Fruit fly (Drosophila melanogaster) whole organism, embryonic: ENCODE results near the gene Ankrd49.
A peak's percentile ranks its signal among the peaks of the same experiment; 100 is the strongest.

Experiments used
- Ada2b ChIP-seq: fragments of 200-800 bp; sonication (Bioruptor generic); IDR thresholded peaks from 2 replicates; pipeline ENCODE4 v1.3.6; 2022; ENCODE audit warnings: missing biosample characterization, missing genetic modification characterization
- Aef1 ChIP-seq: fragments of 200-800 bp; sonication (Bioruptor generic); IDR thresholded peaks from 3 replicates; pipeline ENCODE4 v1.3.6; 2022; ENCODE audit warnings: missing biosample characterization, missing genetic modification characterization
- Atf3 ChIP-seq: fragments of 200-800 bp; sonication (Bioruptor generic); optimal IDR thresholded peaks from 3 replicates; lab custom pipeline; 2016; ENCODE audit warnings: missing biosample characterization, missing genetic modification characterization
- BEAF-32 ChIP-seq: fragments of 200-800 bp; sonication (Bioruptor generic); optimal IDR thresholded peaks from 3 replicates; lab custom pipeline; 2017; ENCODE audit warnings: missing biosample characterization, missing genetic modification characterization, mild to moderate bottlenecking, moderate library complexity, missing genetic modification reagents
- Blimp-1 ChIP-seq: fragments of 200-800 bp; sonication (Bioruptor generic); optimal IDR thresholded peaks from 3 replicates; lab custom pipeline; 2018; ENCODE audit warnings: missing biosample characterization, missing genetic modification characterization, mild to moderate bottlenecking, moderate library complexity, missing genetic modification reagents
- CG10209 ChIP-seq: fragments of 200-800 bp; sonication (Bioruptor generic); optimal IDR thresholded peaks from 3 replicates; lab custom pipeline; 2017; ENCODE audit warnings: missing biosample characterization, mild to moderate bottlenecking, missing genetic modification characterization, missing genetic modification reagents
- CG10274 ChIP-seq: fragments of 200-800 bp; sonication (Bioruptor generic); optimal IDR thresholded peaks from 3 replicates; lab custom pipeline; 2017; ENCODE audit warnings: missing biosample characterization, mild to moderate bottlenecking, missing genetic modification characterization
- CG11504 ChIP-seq: fragments of 200-800 bp; sonication (Bioruptor generic); optimal IDR thresholded peaks from 3 replicates; lab custom pipeline; 2019; ENCODE audit warnings: missing biosample characterization, mild to moderate bottlenecking, missing genetic modification characterization, moderate library complexity
- CG12236 ChIP-seq: fragments of 200-800 bp; sonication (Bioruptor generic); optimal IDR thresholded peaks from 2 replicates; lab custom pipeline; 2016; ENCODE audit warnings: missing biosample characterization, missing genetic modification characterization
- CG14441 ChIP-seq: fragments of 200-800 bp; sonication (Bioruptor generic); IDR thresholded peaks from 2 replicates; pipeline ENCODE4 v1.3.6; 2022; ENCODE audit warnings: missing biosample characterization, missing genetic modification characterization
- CG14667 ChIP-seq: fragments of 200-800 bp; sonication (Bioruptor generic); IDR thresholded peaks from 2 replicates; pipeline ENCODE4 v1.3.6; 2022; ENCODE audit warnings: missing biosample characterization, missing genetic modification characterization
- CG17328 ChIP-seq: fragments of 200-800 bp; sonication (Bioruptor generic); IDR thresholded peaks from 2 replicates; pipeline ENCODE4 v1.3.6; 2022; ENCODE audit warnings: missing biosample characterization, missing genetic modification characterization
- CG1792 ChIP-seq: fragments of 200-800 bp; sonication (Bioruptor generic); optimal IDR thresholded peaks from 2 replicates; lab custom pipeline; 2016; ENCODE audit warnings: missing biosample characterization, missing genetic modification characterization
- CG18476 ChIP-seq: fragments of 200-800 bp; sonication (Bioruptor generic); optimal IDR thresholded peaks from 2 replicates; lab custom pipeline; 2016; ENCODE audit warnings: missing biosample characterization, mild to moderate bottlenecking, missing genetic modification characterization
- CG3065 ChIP-seq: fragments of 200-800 bp; sonication (Bioruptor generic); optimal IDR thresholded peaks from 2 replicates; lab custom pipeline; 2016; ENCODE audit warnings: missing biosample characterization, missing genetic modification characterization
- CG31441 ChIP-seq: fragments of 200-800 bp; sonication (Bioruptor generic); IDR thresholded peaks from 2 replicates; pipeline ENCODE4 v1.3.6; 2022; ENCODE audit warnings: missing biosample characterization, missing genetic modification characterization
- CG32772 ChIP-seq: fragments of 200-800 bp; sonication (Bioruptor generic); IDR thresholded peaks from 2 replicates; pipeline ENCODE4 v1.3.6; 2022; ENCODE audit warnings: missing biosample characterization, missing genetic modification characterization
- CG34224 ChIP-seq: fragments of 200-800 bp; sonication (Bioruptor generic); IDR thresholded peaks from 3 replicates; pipeline ENCODE4 v1.3.6; 2022; ENCODE audit warnings: missing biosample characterization, missing genetic modification characterization; ENCODE audit not compliant: partially characterized antibody
- CG3847 ChIP-seq: fragments of 200-800 bp; sonication (Bioruptor generic); IDR thresholded peaks from 2 replicates; pipeline ENCODE4 v1.3.6; 2022; ENCODE audit warnings: missing biosample characterization, missing genetic modification characterization
- CG6175 ChIP-seq: fragments of 200-800 bp; sonication (Bioruptor generic); IDR thresholded peaks from 3 replicates; pipeline ENCODE4 v1.3.6; 2022; ENCODE audit warnings: missing biosample characterization, missing genetic modification characterization
- CG6254 ChIP-seq: fragments of 200-800 bp; sonication (Bioruptor generic); optimal IDR thresholded peaks from 3 replicates; lab custom pipeline; 2017; ENCODE audit warnings: mild to moderate bottlenecking, missing biosample characterization, missing genetic modification reagents, missing genetic modification characterization
- CG8765 ChIP-seq: fragments of 200-800 bp; sonication (Bioruptor generic); IDR thresholded peaks from 2 replicates; pipeline ENCODE4 v1.3.6; 2022; ENCODE audit warnings: missing biosample characterization, missing genetic modification characterization
- CG8944 ChIP-seq: fragments of 200-800 bp; sonication (Bioruptor generic); optimal IDR thresholded peaks from 3 replicates; lab custom pipeline; 2016; ENCODE audit warnings: missing biosample characterization, missing genetic modification characterization
- CG9876 ChIP-seq: fragments of 200-800 bp; sonication (Bioruptor generic); optimal IDR thresholded peaks from 2 replicates; lab custom pipeline; 2016; ENCODE audit warnings: missing biosample characterization, missing genetic modification characterization
- Deaf1 ChIP-seq: fragments of 200-800 bp; optimal IDR thresholded peaks from 3 replicates; lab custom pipeline; 2019; ENCODE audit warnings: missing biosample characterization, mild to moderate bottlenecking, missing genetic modification characterization, moderate library complexity
- Ets65A ChIP-seq: fragments of 200-800 bp; sonication (Bioruptor generic); peaks from one replicate; lab custom pipeline; 2016; ENCODE audit warnings: missing biosample characterization, missing genetic modification characterization
- Gsc ChIP-seq: fragments of 200-800 bp; sonication (Bioruptor generic); IDR thresholded peaks from 2 replicates; pipeline ENCODE4 v1.3.6; 2022; ENCODE audit warnings: missing biosample characterization, missing genetic modification characterization
- Hr3 ChIP-seq: fragments of 200-800 bp; sonication (Bioruptor generic); optimal IDR thresholded peaks from 3 replicates; lab custom pipeline; 2016; ENCODE audit warnings: missing biosample characterization, missing genetic modification characterization
- Jarid2 ChIP-seq: fragments of 200-800 bp; sonication (Bioruptor generic); optimal IDR thresholded peaks from 3 replicates; lab custom pipeline; 2017; ENCODE audit warnings: mild to moderate bottlenecking, missing biosample characterization, missing genetic modification reagents, missing genetic modification characterization
- NFAT ChIP-seq: fragments of 200-800 bp; sonication (Bioruptor generic); IDR thresholded peaks from 2 replicates; pipeline ENCODE4 v1.3.6; 2022; ENCODE audit warnings: missing biosample characterization, missing genetic modification characterization
- Pdp1 ChIP-seq, 2 experiments: fragments of 200-800 bp; sonication (Bioruptor generic); optimal IDR thresholded peaks; 3 replicates each; lab custom pipeline; 2016; ENCODE audit warnings: missing biosample characterization in 2 of 2, missing genetic modification characterization in 2 of 2, mild to moderate bottlenecking in 1 of 2, moderate library complexity in 1 of 2
- Sox100B ChIP-seq: fragments of 200-800 bp; sonication (Bioruptor generic); optimal IDR thresholded peaks from 3 replicates; lab custom pipeline; 2018; ENCODE audit warnings: missing biosample characterization, mild to moderate bottlenecking, missing genetic modification characterization
- cwo ChIP-seq: fragments of 200-800 bp; sonication (Bioruptor generic); optimal IDR thresholded peaks from 3 replicates; lab custom pipeline; 2017; ENCODE audit warnings: missing biosample characterization, missing genetic modification characterization, mild to moderate bottlenecking, moderate library complexity, missing genetic modification reagents
- dati ChIP-seq: fragments of 200-800 bp; sonication (Bioruptor generic); IDR thresholded peaks from 2 replicates; pipeline ENCODE4 v1.3.6; 2022; ENCODE audit warnings: missing biosample characterization, missing genetic modification characterization
- grau ChIP-seq: fragments of 200-800 bp; optimal IDR thresholded peaks from 3 replicates; lab custom pipeline; 2019; ENCODE audit warnings: missing biosample characterization, mild to moderate bottlenecking, missing genetic modification characterization, moderate library complexity
- gt ChIP-seq: fragments of 200-800 bp; sonication (Bioruptor generic); IDR thresholded peaks from 2 replicates; pipeline ENCODE4 v1.3.6; 2022; ENCODE audit warnings: missing biosample characterization, missing genetic modification characterization
- inv ChIP-seq: fragments of 200-800 bp; sonication (Bioruptor generic); IDR thresholded peaks from 2 replicates; pipeline ENCODE4 v1.3.6; 2022; ENCODE audit warnings: missing biosample characterization, missing genetic modification characterization; ENCODE audit not compliant: partially characterized antibody
- jigr1 ChIP-seq: fragments of 200-800 bp; sonication (Bioruptor generic); IDR thresholded peaks from 3 replicates; pipeline ENCODE4 v1.3.6; 2022; ENCODE audit warnings: missing biosample characterization, missing genetic modification characterization
- mld ChIP-seq: fragments of 200-800 bp; sonication (Bioruptor generic); IDR thresholded peaks from 3 replicates; pipeline ENCODE4 v1.3.6; 2022; ENCODE audit warnings: missing biosample characterization, missing genetic modification characterization; ENCODE audit not compliant: partially characterized antibody
- nau ChIP-seq: fragments of 200-800 bp; sonication (Bioruptor generic); optimal IDR thresholded peaks from 3 replicates; lab custom pipeline; 2017; ENCODE audit warnings: missing biosample characterization, mild to moderate bottlenecking, missing genetic modification characterization, missing genetic modification reagents
- nerfin-1 ChIP-seq: fragments of 200-800 bp; sonication (Bioruptor generic); optimal IDR thresholded peaks from 3 replicates; lab custom pipeline; 2019; ENCODE audit warnings: missing biosample characterization, mild to moderate bottlenecking, missing genetic modification characterization, moderate library complexity
- nom ChIP-seq: fragments of 200-800 bp; sonication (Bioruptor generic); optimal IDR thresholded peaks from 2 replicates; lab custom pipeline; 2017; ENCODE audit warnings: missing biosample characterization, missing genetic modification characterization, mild to moderate bottlenecking, moderate library complexity, missing genetic modification reagents
- pfk ChIP-seq: fragments of 200-800 bp; sonication (Bioruptor generic); optimal IDR thresholded peaks from 2 replicates; lab custom pipeline; 2018; ENCODE audit warnings: missing biosample characterization, mild to moderate bottlenecking, missing genetic modification characterization, moderate library complexity
- pnt ChIP-seq: fragments of 200-800 bp; sonication (Bioruptor generic); optimal IDR thresholded peaks from 3 replicates; lab custom pipeline; 2016; ENCODE audit warnings: missing biosample characterization, missing genetic modification characterization
- scrt ChIP-seq: fragments of 200-800 bp; sonication (Bioruptor generic); optimal IDR thresholded peaks from 2 replicates; lab custom pipeline; 2018; ENCODE audit warnings: missing biosample characterization, mild to moderate bottlenecking, missing genetic modification characterization, moderate library complexity
- unpg ChIP-seq: fragments of 200-800 bp; sonication (Bioruptor generic); optimal IDR thresholded peaks from 3 replicates; lab custom pipeline; 2018; ENCODE audit warnings: missing biosample characterization, mild to moderate bottlenecking, missing genetic modification characterization, moderate library complexity
- vvl ChIP-seq: fragments of 200-800 bp; sonication (Bioruptor generic); IDR thresholded peaks from 2 replicates; pipeline ENCODE4 v1.3.6; 2022; ENCODE audit warnings: missing biosample characterization, missing genetic modification characterization

Ankrd49 gene

DNA sequence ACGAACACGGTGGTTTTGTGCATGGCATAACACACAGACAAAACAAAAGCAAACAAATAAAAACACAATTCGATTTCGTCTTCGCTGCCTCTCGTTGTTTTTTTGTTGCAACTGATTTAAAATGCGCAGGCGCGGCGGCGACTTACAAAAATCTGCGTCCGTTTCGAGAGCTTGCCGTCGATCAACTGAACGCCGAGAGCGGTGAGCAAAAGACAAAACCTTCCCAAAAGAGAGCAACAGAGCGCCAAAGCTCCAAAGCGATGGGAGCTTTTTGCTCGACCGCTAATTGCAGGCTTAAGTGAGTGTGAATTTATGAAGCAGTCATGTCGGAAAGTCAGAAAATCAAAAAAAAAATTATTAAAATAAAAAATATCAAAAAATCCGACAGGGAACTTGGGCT, 9.9 kb downstream of the Ankrd49 start, which contains the start of gene mol (continued):
- TF ChIP-seq CG12236 (GFP tag; lab: Kevin White, UChicago) (no peak), CG34224 (0 out of 3 replicates have a peak, but pooled peaks have one; percentile 16), nau (no peak), mld (GFP tag; lab: Robert Waterston, UW) (0 out of 3 replicates have a peak, but pooled peaks have one; percentile 39), Blimp-1 (GFP tag; lab: Kevin White, UChicago) (peak; percentile 63), Ets65A (peak; percentile 64), Deaf1 (tag; lab: Kevin White, UChicago) (peak; percentile 11), NFAT (GFP tag; lab: Robert Waterston, UW) (no peak), nerfin-1 (tag; lab: Kevin White, UChicago) (no peak), nom (GFP tag; lab: Kevin White, UChicago) (peak; percentile 58), Jarid2 (GFP tag; lab: Kevin White, UChicago) (peak; percentile 81), vvl (peak; percentile 70), Hr3 (GFP tag; lab: Kevin White, UChicago) (no peak)
- TF ChIP-seq, all 482 proteins: peak for 19

DNA sequence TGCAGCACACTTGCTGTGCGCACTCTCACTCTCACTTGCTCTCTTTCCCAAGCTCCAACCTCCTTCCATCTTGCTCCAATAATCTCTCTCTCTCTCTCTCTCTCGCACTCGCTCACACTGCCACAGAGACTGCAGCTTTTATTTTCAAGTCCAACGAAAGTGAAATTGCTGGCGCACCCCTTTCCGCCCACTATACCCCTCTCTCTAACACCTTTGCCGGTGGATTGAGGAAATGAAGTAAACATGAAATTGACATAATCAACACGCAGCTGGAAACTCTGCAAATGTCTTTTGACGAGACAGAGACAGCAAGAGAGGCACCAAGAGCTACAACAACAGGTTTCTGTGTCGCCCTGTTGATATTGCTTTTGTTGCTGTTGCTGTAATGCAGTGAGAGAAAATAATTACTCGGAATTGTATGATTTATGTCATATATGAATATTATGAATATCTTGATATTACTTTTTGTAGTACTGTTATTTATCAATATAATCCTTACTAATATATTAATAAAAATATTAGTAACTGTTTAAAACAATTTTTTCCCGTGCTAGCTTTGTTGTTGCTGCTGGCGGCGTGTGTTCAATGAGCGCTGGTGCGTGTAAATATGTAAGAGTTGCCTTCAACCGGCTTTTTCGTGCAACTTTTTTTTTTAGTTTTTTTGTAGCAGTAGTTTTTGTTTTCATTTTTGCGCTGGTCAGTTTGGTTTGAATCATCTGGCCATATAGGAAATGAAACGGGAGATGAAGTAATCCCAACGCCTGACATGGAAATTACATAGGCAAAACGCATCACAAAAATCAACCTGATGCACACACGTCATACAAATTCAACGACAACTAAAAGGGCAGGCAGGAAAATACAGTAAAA, 11.4 kb downstream of the Ankrd49 start:
- TF ChIP-seq BEAF-32 (GFP tag; lab: Kevin White, UChicago) (no peak), Ada2b (GFP tag; lab: Robert Waterston, UW) (peak; percentile 89), Gsc (GFP tag; lab: Robert Waterston, UW) (peak; percentile 80), gt (GFP tag; lab: Robert Waterston, UW) (peak; percentile 65), Sox100B (peak; percentile 95), grau (peak; percentile 91), CG1792 (GFP tag; lab: Kevin White, UChicago) (peak; percentile 14), Pdp1 (GFP tag; optimal IDR thresholded peaks at IDR 0.05; lab: Kevin White, UChicago) (peak; percentile 17 to 81), scrt (GFP tag; lab: Kevin White, UChicago) (peak; percentile 96), inv (no peak), unpg (GFP tag; lab: Kevin White, UChicago) (peak; percentile 96), cwo (GFP tag; lab: Kevin White, UChicago) (peak; percentile 87), pnt (no peak), CG18476 (GFP tag; lab: Kevin White, UChicago) (peak; percentile 78), CG8944 (GFP tag; lab: Kevin White, UChicago) (peak; percentile 44), CG3847 (GFP tag; lab: Robert Waterston, UW) (peak; percentile 78), CG14667 (GFP tag; lab: Robert Waterston, UW) (peak; percentile 94), CG9876 (GFP tag; lab: Kevin White, UChicago) (no peak), dati (no peak), Aef1 (GFP tag; lab: Robert Waterston, UW) (peak; percentile 96), CG6254 (GFP tag; lab: Kevin White, UChicago) (peak; percentile 78), nom (GFP tag; lab: Kevin White, UChicago) (peak; percentile 87), nerfin-1 (tag; lab: Kevin White, UChicago) (peak; percentile 80), CG10209 (GFP tag; lab: Kevin White, UChicago) (peak; percentile 90), CG10274 (GFP tag; lab: Kevin White, UChicago) (peak; percentile 42), CG31441 (GFP tag; lab: Robert Waterston, UW) (peak; percentile 95), jigr1 (GFP tag; lab: Robert Waterston, UW) (peak; percentile 89), CG17328 (GFP tag; lab: Robert Waterston, UW) (peak; percentile 95), CG11504 (peak; percentile 95), CG32772 (GFP tag; lab: Robert Waterston, UW) (peak; percentile 94), CG8765 (GFP tag; lab: Robert Waterston, UW) (no peak; the same call in 1 of the 2 replicates), pfk (GFP tag; lab: Kevin White, UChicago) (peak; percentile 20), Atf3 (GFP tag; lab: Kevin White, UChicago) (peak; percentile 63), CG6175 (GFP tag; lab: Robert Waterston, UW) (peak; percentile 78), CG14441 (peak; percentile 92), CG3065 (GFP tag; lab: Kevin White, UChicago) (peak; percentile 91)
